Worm (Caenorhabditis elegans) whole organism, L2 larva: ENCODE measurements around the gene nhr-59.
A peak's percentile ranks its signal among the peaks of the same experiment; 100 is the strongest.
"Not testable (repeated sequence)": the region's sequence is repeated elsewhere in the genome, so short reads cannot be mapped to it uniquely, and the experiment has no call there.

Experiments used
- C34F6.9 ChIP-seq: fragments of 150-350 bp; optimal IDR thresholded peaks from 2 replicates; lab custom pipeline; 2014; ENCODE audit warnings: missing biosample characterization, missing genetic modification characterization
- aly-2 ChIP-seq: fragments of 150-350 bp; optimal IDR thresholded peaks from 2 replicates; lab custom pipeline; 2014; ENCODE audit warnings: missing biosample characterization, missing genetic modification characterization
- ama-1 ChIP-seq: fragments of 150-350 bp; optimal IDR thresholded peaks from 2 replicates; lab custom pipeline; 2018; ENCODE audit warnings: inconsistent platforms
- ceh-82 ChIP-seq: fragments of 150-350 bp; optimal IDR thresholded peaks from 2 replicates; lab custom pipeline; 2014; ENCODE audit warnings: missing biosample characterization, missing genetic modification characterization
- crh-2 ChIP-seq: sonication (generic microtip); optimal IDR thresholded peaks from 2 replicates; lab custom pipeline; 2017; ENCODE audit warnings: missing biosample characterization, missing genetic modification characterization
- egl-27 ChIP-seq: sonication (generic microtip); optimal IDR thresholded peaks from 3 replicates; lab custom pipeline; 2017; ENCODE audit warnings: missing biosample characterization, missing genetic modification reagents, missing genetic modification characterization
- elt-3 ChIP-seq: sonication (generic microtip); optimal IDR thresholded peaks from 2 replicates; lab custom pipeline; 2017; ENCODE audit warnings: missing biosample characterization, missing genetic modification characterization
- fos-1 ChIP-seq: fragments of 150-350 bp; optimal IDR thresholded peaks from 2 replicates; lab custom pipeline; 2014; ENCODE audit warnings: missing biosample characterization, missing genetic modification characterization
- gmeb-1 ChIP-seq: fragments of 150-350 bp; optimal IDR thresholded peaks from 2 replicates; lab custom pipeline; 2014; ENCODE audit warnings: missing biosample characterization, missing genetic modification characterization
- lin-11 ChIP-seq: fragments of 150-350 bp; sonication (generic microtip); optimal IDR thresholded peaks from 2 replicates; lab custom pipeline; 2014; ENCODE audit warnings: missing biosample characterization, missing genetic modification characterization, inconsistent platforms, mixed read lengths
- lin-13 ChIP-seq: fragments of 150-350 bp; optimal IDR thresholded peaks from 2 replicates; lab custom pipeline; 2014; ENCODE audit warnings: missing biosample characterization, missing genetic modification reagents, missing genetic modification characterization
- lsy-2 ChIP-seq, 2 experiments: fragments of 150-350 bp in 1 of 2; sonication (generic microtip) in 1 of 2; optimal IDR thresholded peaks; 2 replicates each; lab custom pipeline; 2014 to 2017; ENCODE audit warnings: missing biosample characterization in 2 of 2, missing genetic modification characterization in 2 of 2
- mbf-1 ChIP-seq: sonication (generic microtip); optimal IDR thresholded peaks from 2 replicates; lab custom pipeline; 2017; ENCODE audit warnings: missing biosample characterization, missing genetic modification characterization
- mdl-1 ChIP-seq, 2 experiments: fragments of 150-350 bp in 1 of 2; sonication (generic microtip) in 1 of 2; optimal IDR thresholded peaks; 2 replicates each; lab custom pipeline; 2017; ENCODE audit warnings: missing biosample characterization in 2 of 2, missing genetic modification characterization in 2 of 2
- nhr-10 ChIP-seq: sonication (generic microtip); optimal IDR thresholded peaks from 2 replicates; lab custom pipeline; 2017; ENCODE audit warnings: missing biosample characterization, missing genetic modification characterization
- nhr-12 ChIP-seq: fragments of 150-350 bp; optimal IDR thresholded peaks from 2 replicates; lab custom pipeline; 2014; ENCODE audit warnings: missing biosample characterization, missing genetic modification characterization
- nhr-129 ChIP-seq: fragments of 150-350 bp; optimal IDR thresholded peaks from 2 replicates; lab custom pipeline; 2014; ENCODE audit warnings: missing biosample characterization, missing genetic modification characterization
- nhr-21 ChIP-seq: fragments of 150-350 bp; optimal IDR thresholded peaks from 2 replicates; lab custom pipeline; 2014; ENCODE audit warnings: missing biosample characterization, missing genetic modification characterization
- nhr-23 ChIP-seq: fragments of 150-350 bp; optimal IDR thresholded peaks from 2 replicates; lab custom pipeline; 2014; ENCODE audit warnings: missing biosample characterization, missing genetic modification reagents, missing genetic modification characterization
- nhr-237 ChIP-seq: fragments of 150-350 bp; optimal IDR thresholded peaks from 2 replicates; lab custom pipeline; 2014; ENCODE audit warnings: missing biosample characterization, missing genetic modification characterization
- nhr-25 ChIP-seq: fragments of 150-350 bp; sonication (generic microtip); optimal IDR thresholded peaks from 3 replicates; lab custom pipeline; 2014; ENCODE audit warnings: missing biosample characterization, missing genetic modification characterization
- nhr-6 ChIP-seq: fragments of 150-350 bp; optimal IDR thresholded peaks from 2 replicates; lab custom pipeline; 2014; ENCODE audit warnings: missing biosample characterization, missing genetic modification characterization
- nhr-77 ChIP-seq: fragments of 150-350 bp; optimal IDR thresholded peaks from 2 replicates; lab custom pipeline; 2014; ENCODE audit warnings: missing biosample characterization, missing genetic modification characterization
- sem-4 ChIP-seq: fragments of 150-350 bp; optimal IDR thresholded peaks from 2 replicates; lab custom pipeline; 2014; ENCODE audit warnings: missing biosample characterization, missing genetic modification reagents, missing genetic modification characterization
- skn-1 ChIP-seq: sonication (generic microtip); optimal IDR thresholded peaks from 2 replicates; lab custom pipeline; 2017; ENCODE audit warnings: missing biosample characterization, missing genetic modification characterization
- sma-3 ChIP-seq: sonication (generic microtip); optimal IDR thresholded peaks from 2 replicates; lab custom pipeline; 2016; ENCODE audit warnings: missing genetic modification reagents, missing genetic modification characterization, missing compliant biosample characterization
- sma-9 ChIP-seq, 2 experiments: fragments of 150-350 bp in 1 of 2; sonication (generic microtip) in 1 of 2; optimal IDR thresholded peaks; 2 replicates each; lab custom pipeline; 2014 to 2016; ENCODE audit warnings: missing genetic modification characterization in 2 of 2, mild to moderate bottlenecking in 1 of 2, missing biosample characterization in 1 of 2, missing compliant biosample characterization in 1 of 2, missing genetic modification reagents in 1 of 2, moderate library complexity in 1 of 2
- unc-55 ChIP-seq: fragments of 150-350 bp; sonication (generic microtip); optimal IDR thresholded peaks from 3 replicates; lab custom pipeline; 2014; ENCODE audit warnings: missing biosample characterization, missing genetic modification reagents, missing genetic modification characterization
- unc-62 ChIP-seq: fragments of 150-350 bp; optimal IDR thresholded peaks from 2 replicates; lab custom pipeline; 2014; ENCODE audit warnings: missing biosample characterization, missing genetic modification reagents, missing genetic modification characterization
- zag-1 ChIP-seq: fragments of 150-350 bp; optimal IDR thresholded peaks from 2 replicates; lab custom pipeline; 2014; ENCODE audit warnings: missing biosample characterization, missing genetic modification characterization

nhr-59 gene

DNA sequence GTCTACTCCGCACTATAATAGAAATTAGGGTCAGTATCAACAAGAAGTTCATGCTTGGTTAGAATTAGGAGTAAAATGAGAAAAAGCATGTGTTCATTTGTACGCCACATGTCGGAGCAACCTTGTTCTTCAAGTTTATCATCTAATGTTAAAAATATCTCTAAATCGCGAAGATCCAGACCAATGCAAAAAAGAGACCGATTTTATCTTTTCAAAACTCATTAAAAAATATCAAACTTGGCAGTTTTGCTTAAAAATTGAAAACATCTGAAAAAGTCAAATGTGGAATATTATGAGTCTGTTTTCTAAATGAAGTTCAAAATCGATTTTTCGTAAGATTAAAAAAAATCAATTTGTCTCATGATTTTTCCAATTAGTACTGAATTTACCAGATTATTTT, 42.9 kb upstream of the nhr-59 start, which contains the start of gene Y19D10B.6:
Gene Y19D10B.6 (minus strand): TSS at position 101 of the 400 bp plus-strand sequence.
- not testable (repeated sequence) for TF ChIP-seq skn-1; crh-2; aly-2 (tag; lab: Kevin White, UChicago)

DNA sequence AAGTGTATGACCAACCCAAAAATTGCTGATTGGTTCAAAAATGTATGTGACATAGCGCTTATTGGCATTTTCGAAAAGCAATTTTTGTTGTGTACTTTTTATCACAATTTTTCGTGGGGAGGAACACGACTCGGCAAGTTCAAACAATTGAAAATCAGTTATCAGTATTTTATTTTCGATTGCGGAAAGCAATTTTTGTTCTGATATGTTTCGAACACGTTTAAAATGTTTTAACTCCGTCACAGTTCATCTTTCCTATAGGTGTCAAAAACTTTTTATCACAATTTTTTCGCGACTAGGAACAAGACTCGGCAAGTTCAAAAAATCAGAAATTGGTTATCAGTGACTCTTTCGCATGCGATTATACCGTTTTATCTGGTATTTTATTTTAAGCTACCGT, 30.2 kb upstream of the nhr-59 start:
- TF ChIP-seq fos-1 (tag; lab: Kevin White, UChicago) (peak; percentile 89), gmeb-1 (no peak), ama-1 (lab: Kevin White, UChicago) (no peak), nhr-6 (tag; lab: Kevin White, UChicago) (no peak), aly-2 (tag; lab: Kevin White, UChicago) (no peak), sma-9 (GFP tag; optimal IDR thresholded peaks at IDR 0.05; lab: Kevin White, UChicago) (peak; percentile 32), sma-9 (tag; optimal IDR thresholded peaks at IDR 0.05; lab: Kevin White, UChicago) (no peak), nhr-77 (tag; lab: Kevin White, UChicago) (no peak), mdl-1 (tag; optimal IDR thresholded peaks at IDR 0.05; lab: Kevin White, UChicago) (no peak), egl-27 (tag; lab: Kevin White, UChicago) (no peak), C34F6.9 (no peak), nhr-12 (tag; lab: Kevin White, UChicago) (no peak), unc-55 (GFP tag; lab: Kevin White, UChicago) (no peak), zag-1 (tag; lab: Kevin White, UChicago) (no peak), lin-13 (GFP tag; lab: Kevin White, UChicago) (no peak), ceh-82 (no peak), elt-3 (tag; lab: Kevin White, UChicago) (no peak), crh-2 (no peak)

ce11 chrV:2306383-2306782, 28.3 kb upstream of the nhr-59 start:
- no peak for TF ChIP-seq aly-2 (tag; lab: Kevin White, UChicago)
- TF ChIP-seq gmeb-1 = no peak
- no peak for TF ChIP-seq sma-3 (GFP tag; lab: Kevin White, UChicago)
- TF ChIP-seq fos-1 (tag; lab: Kevin White, UChicago) = no peak

- no peak for TF ChIP-seq zag-1 (tag; lab: Kevin White, UChicago)
- TF ChIP-seq nhr-21 (tag; lab: Kevin White, UChicago) = no peak
- TF ChIP-seq elt-3 (tag; lab: Kevin White, UChicago) = no peak
- TF ChIP-seq mbf-1 (tag; lab: Kevin White, UChicago) = no peak
- TF ChIP-seq, all 48 proteins: peak for 0
Measured at ce11 chrV:2303775-2304174, 25.7 kb upstream of the nhr-59 start, which contains the start of gene irld-15. Gene irld-15, minus strand, starts transcription at chrV:2303875.

ce11 chrV:2300905-2301304, 22.8 kb upstream of the nhr-59 start, which contains the start of gene Y19D10B.8:
Gene Y19D10B.8, minus strand, starts transcription at chrV:2301005.
- TF ChIP-seq nhr-6 (tag; lab: Kevin White, UChicago) = no peak
- no peak for TF ChIP-seq lin-13 (GFP tag; lab: Kevin White, UChicago)
- no peak for TF ChIP-seq unc-62 (GFP tag; lab: Kevin White, UChicago)
- TF ChIP-seq nhr-10 (tag; lab: Kevin White, UChicago) = no peak
- TF ChIP-seq nhr-237 (tag; lab: Kevin White, UChicago) = no peak
- no peak for TF ChIP-seq nhr-129 (tag; lab: Kevin White, UChicago)
- TF ChIP-seq gmeb-1 = no peak
- no peak for TF ChIP-seq sma-3 (GFP tag; lab: Kevin White, UChicago)
- no peak for TF ChIP-seq ceh-82
- no peak for TF ChIP-seq nhr-25 (tag; lab: Kevin White, UChicago)
- no peak for TF ChIP-seq sma-9 (GFP tag; optimal IDR thresholded peaks at IDR 0.05; lab: Kevin White, UChicago)
- no peak for TF ChIP-seq sma-9 (tag; optimal IDR thresholded peaks at IDR 0.05; lab: Kevin White, UChicago)
- no peak for TF ChIP-seq zag-1 (tag; lab: Kevin White, UChicago)
- no peak for TF ChIP-seq sem-4
- no peak for TF ChIP-seq nhr-21 (tag; lab: Kevin White, UChicago)
- TF ChIP-seq ama-1 (lab: Kevin White, UChicago) = no peak
- TF ChIP-seq lin-11 (tag; lab: Kevin White, UChicago) = no peak
- no peak for TF ChIP-seq mbf-1 (tag; lab: Kevin White, UChicago)
- no peak for TF ChIP-seq lsy-2 (tag; optimal IDR thresholded peaks at IDR 0.05; lab: Kevin White, UChicago)

ce11 chrV:2294577-2294976, 16.5 kb upstream of the nhr-59 start, which contains the start of gene nhr-226:
Gene nhr-226, plus strand, starts transcription at chrV:2294877.
- TF ChIP-seq nhr-23 (no peak), fos-1 (tag; lab: Kevin White, UChicago) (peak; percentile 46), sma-3 (GFP tag; lab: Kevin White, UChicago) (no peak)
